Worm (Caenorhabditis elegans) whole organism, L4 larva: ENCODE results near the gene ZK1240.8.

Experiments used
- F44E2.7 ChIP-seq: fragments of 200-800 bp; sonication (Bioruptor generic); IDR thresholded peaks from 2 replicates; pipeline ENCODE4 v2.1.2; 2022; ENCODE audit warnings: missing genetic modification characterization, missing compliant biosample characterization
- T20F7.1 ChIP-seq: fragments of 200-800 bp; sonication (Bioruptor generic); optimal IDR thresholded peaks from 2 replicates; lab custom pipeline; 2018; ENCODE audit warnings: mild to moderate bottlenecking, missing genetic modification characterization, missing compliant biosample characterization
- Y48G9A.11 ChIP-seq: fragments of 200-800 bp; sonication (Bioruptor generic); IDR thresholded peaks from 2 replicates; pipeline ENCODE4 v1.3.6; 2022; ENCODE audit warnings: missing genetic modification reagents, missing genetic modification characterization, missing compliant biosample characterization
- aly-2 ChIP-seq: sonication (generic microtip); optimal IDR thresholded peaks from 2 replicates; lab custom pipeline; 2018; ENCODE audit warnings: missing biosample characterization, missing genetic modification characterization
- arid-1 ChIP-seq: fragments of 200-800 bp; sonication (Bioruptor generic); conservative IDR thresholded peaks from 2 replicates; pipeline ENCODE4 v1.3.6; 2022; ENCODE audit warnings: missing genetic modification reagents, missing genetic modification characterization, missing compliant biosample characterization
- daf-12 ChIP-seq: fragments of 150-350 bp; optimal IDR thresholded peaks from 2 replicates; lab custom pipeline; 2014; ENCODE audit warnings: missing biosample characterization, missing genetic modification reagents, missing genetic modification characterization
- daf-16 ChIP-seq, 3 experiments: sonication (generic microtip); optimal IDR thresholded peaks; 2 replicates each; lab custom pipeline; 2016 to 2017; ENCODE audit warnings: missing genetic modification characterization in 3 of 3, missing genetic modification reagents in 3 of 3, mild to moderate bottlenecking in 2 of 3, missing compliant biosample characterization in 2 of 3, missing biosample characterization in 1 of 3, moderate library complexity in 1 of 3
- dve-1 ChIP-seq: sonication (generic microtip); optimal IDR thresholded peaks from 2 replicates; lab custom pipeline; 2017; ENCODE audit warnings: antibody characterized with exemption, mild to moderate bottlenecking, missing genetic modification characterization, missing compliant biosample characterization; ENCODE audit not compliant: insufficient read depth
- egl-43 ChIP-seq: fragments of 200-800 bp; sonication (Bioruptor generic); IDR thresholded peaks from 2 replicates; pipeline ENCODE4 v1.3.6; 2022; ENCODE audit warnings: missing genetic modification reagents, missing genetic modification characterization, missing compliant biosample characterization
- hlh-30 ChIP-seq: sonication (generic microtip); optimal IDR thresholded peaks from 2 replicates; lab custom pipeline; 2017; ENCODE audit warnings: antibody characterized with exemption, mild to moderate bottlenecking, missing genetic modification characterization, missing compliant biosample characterization; ENCODE audit not compliant: insufficient read depth
- lin-1 ChIP-seq: fragments of 200-800 bp; sonication (Bioruptor generic); IDR thresholded peaks from 2 replicates; pipeline ENCODE4 v1.3.6; 2022; ENCODE audit warnings: missing genetic modification reagents, missing genetic modification characterization, missing compliant biosample characterization
- lin-29 ChIP-seq: fragments of 200-800 bp; sonication (Bioruptor generic); IDR thresholded peaks from 2 replicates; pipeline ENCODE4 v1.3.6; 2022; ENCODE audit warnings: missing genetic modification reagents, missing genetic modification characterization, missing compliant biosample characterization
- madf-9 ChIP-seq: fragments of 200-800 bp; sonication (Bioruptor generic); conservative IDR thresholded peaks from 2 replicates; pipeline ENCODE4 v1.3.6; 2022; ENCODE audit warnings: missing genetic modification reagents, missing genetic modification characterization, missing compliant biosample characterization
- mdt-29 ChIP-seq: fragments of 200-800 bp; sonication (Bioruptor generic); IDR thresholded peaks from 2 replicates; pipeline ENCODE4 v1.3.6; 2022; ENCODE audit warnings: missing genetic modification reagents, missing genetic modification characterization, missing compliant biosample characterization
- mes-2 ChIP-seq: sonication (generic microtip); optimal IDR thresholded peaks from 2 replicates; lab custom pipeline; 2016; ENCODE audit warnings: missing genotype, mild to moderate bottlenecking, missing genetic modification characterization, missing compliant biosample characterization; ENCODE audit not compliant: poor library complexity, severe bottlenecking
- nhr-102 ChIP-seq: sonication (generic microtip); optimal IDR thresholded peaks from 2 replicates; lab custom pipeline; 2016; ENCODE audit warnings: mild to moderate bottlenecking, missing genetic modification characterization, moderate library complexity, missing compliant biosample characterization
- nhr-111 ChIP-seq: fragments of 200-800 bp; sonication (Bioruptor generic); optimal IDR thresholded peaks from 2 replicates; lab custom pipeline; 2018; ENCODE audit warnings: mild to moderate bottlenecking, missing genetic modification characterization, missing compliant biosample characterization
- zfp-3 ChIP-seq: fragments of 200-800 bp; sonication (Bioruptor generic); conservative IDR thresholded peaks from 2 replicates; pipeline ENCODE4 v1.3.6; 2022; ENCODE audit warnings: missing genetic modification reagents, missing genetic modification characterization, missing compliant biosample characterization
- ztf-11 ChIP-seq: fragments of 150-350 bp; optimal IDR thresholded peaks from 2 replicates; lab custom pipeline; 2014; ENCODE audit warnings: missing biosample characterization, missing genetic modification characterization

Gene ZK1240.8

ce11 chrII:2277418-2277817 lies 51.4 kb downstream of the ZK1240.8 start, which contains the start of gene K09F6.15:
Gene K09F6.15 (minus strand): TSS chrII:2277518.
- TF ChIP-seq daf-16 (GFP tag; optimal IDR thresholded peaks at IDR 0.05; lab: Kevin White, UChicago) (no peak), daf-16 (tag; optimal IDR thresholded peaks at IDR 0.05; lab: Kevin White, UChicago) (no peak), dve-1 (tag; lab: Kevin White, UChicago) (no peak), mes-2 (tag; lab: Kevin White, UChicago) (no peak), egl-43 (no peak), daf-12 (tag; lab: Kevin White, UChicago) (no peak), ztf-11 (no peak), nhr-111 (GFP tag; lab: Kevin White, UChicago) (no peak), lin-1 (GFP tag; lab: Robert Waterston, UW) (no peak), Y48G9A.11 (GFP tag; lab: Robert Waterston, UW) (no peak), F44E2.7 (no peak), nhr-102 (tag; lab: Kevin White, UChicago) (no peak), madf-9 (GFP tag; lab: Robert Waterston, UW) (no peak), lin-29 (GFP tag; lab: Robert Waterston, UW) (no peak), aly-2 (no peak), mdt-29 (GFP tag; lab: Robert Waterston, UW) (no peak), hlh-30 (tag; lab: Kevin White, UChicago) (no peak), zfp-3 (GFP tag; lab: Robert Waterston, UW) (no peak), T20F7.1 (GFP tag; lab: Kevin White, UChicago) (no peak), arid-1 (GFP tag; lab: Robert Waterston, UW) (no peak)
